Worm (Caenorhabditis elegans) whole organism, L4 larva: ENCODE data around the gene T16A9.5.

Experiments
- lin-15B ChIP-seq: fragments of 150-350 bp; sonication (generic microtip); optimal IDR thresholded peaks from 3 replicates; lab custom pipeline; 2014; ENCODE audit warnings: missing biosample characterization, missing genetic modification characterization
- mep-1 ChIP-seq: fragments of 150-350 bp; sonication (generic microtip); optimal IDR thresholded peaks from 3 replicates; lab custom pipeline; 2014; ENCODE audit warnings: missing biosample characterization, missing genetic modification characterization
- nhr-6 ChIP-seq: fragments of 150-350 bp; optimal IDR thresholded peaks from 2 replicates; lab custom pipeline; 2014; ENCODE audit warnings: missing biosample characterization, missing genetic modification characterization

DNA sequence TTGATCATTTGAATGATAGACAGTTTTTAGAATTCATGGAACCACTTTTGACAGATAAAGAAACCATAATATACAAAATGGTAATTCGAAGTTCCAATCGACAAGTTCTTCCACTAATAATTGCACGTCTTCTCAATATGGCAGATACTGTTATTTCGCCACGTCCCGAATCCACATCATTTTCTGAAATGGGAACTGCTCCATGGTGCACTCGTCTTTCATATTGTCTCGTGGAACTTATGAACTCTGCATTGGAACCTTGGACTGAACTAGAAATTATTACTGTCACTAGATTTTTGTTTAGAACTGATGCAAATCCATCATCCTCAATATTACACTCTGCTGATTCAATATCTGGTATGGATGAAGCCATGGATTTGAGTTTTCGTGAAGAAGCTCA is 27.9 kb downstream of the T16A9.5 start:
- TF ChIP-seq nhr-6 (tag; lab: Kevin White, UChicago) (no peak), mep-1 (tag; lab: Kevin White, UChicago) (no peak), lin-15B (tag; lab: Kevin White, UChicago) (no peak)
